Fruit fly (Drosophila melanogaster): ENCODE measurements around the gene fzr.

Gene fzr

DNA sequence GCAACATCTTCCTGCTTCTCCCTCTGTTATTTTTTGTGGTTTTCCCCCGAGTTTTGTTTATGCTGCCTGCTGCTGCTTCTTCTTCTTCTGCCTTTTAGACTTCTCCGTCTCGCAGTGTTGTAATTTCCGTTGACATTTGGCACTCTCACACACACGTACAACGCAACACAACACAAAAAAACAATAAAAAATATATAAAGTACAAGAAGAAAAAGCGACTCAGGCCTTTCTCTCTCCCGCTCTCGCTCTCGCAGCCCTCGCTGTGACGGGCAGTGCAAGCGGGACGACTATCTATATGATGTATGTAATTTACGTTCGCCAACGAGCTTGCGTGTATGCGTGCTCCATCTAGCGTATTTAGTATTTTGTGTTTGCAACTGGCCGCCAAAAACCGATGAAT, 6.8 kb upstream of the fzr start (continued):
- no peak for TF ChIP-seq Dip3 (GFP tag; optimal IDR thresholded peaks at IDR 0.05)
- no peak for TF ChIP-seq vfl (GFP tag; optimal IDR thresholded peaks at IDR 0.05)
- TF ChIP-seq HmgZ (tag; optimal IDR thresholded peaks at IDR 0.05) = peak; percentile 36
- TF ChIP-seq CG7556 (GFP tag; optimal IDR thresholded peaks at IDR 0.05) = no peak
- TF ChIP-seq trh (GFP tag; optimal IDR thresholded peaks at IDR 0.05) = no peak
- TF ChIP-seq zfh2 (GFP tag; optimal IDR thresholded peaks at IDR 0.05) = no peak
- peak; percentile 25 for TF ChIP-seq sqz (GFP tag; optimal IDR thresholded peaks at IDR 0.05)
- TF ChIP-seq wek (GFP tag; optimal IDR thresholded peaks at IDR 0.05) = no peak
- no peak for TF ChIP-seq Hmr (GFP tag; optimal IDR thresholded peaks at IDR 0.05)
- no peak for TF ChIP-seq chm (GFP tag; IDR thresholded peaks at IDR 0.05)
- TF ChIP-seq Fer1 (GFP tag; optimal IDR thresholded peaks at IDR 0.05) = no peak
- peak; percentile 2 for TF ChIP-seq nerfin-1 (tag; optimal IDR thresholded peaks at IDR 0.05)
- no peak for TF ChIP-seq CG7745 (tag; optimal IDR thresholded peaks at IDR 0.05)
- TF ChIP-seq CG5245 (GFP tag; optimal IDR thresholded peaks at IDR 0.05) = no peak
- no peak for TF ChIP-seq Deaf1 (tag; optimal IDR thresholded peaks at IDR 0.05)
- no peak for TF ChIP-seq Dref (GFP tag; IDR thresholded peaks at IDR 0.05)
- TF ChIP-seq Six4 (GFP tag; optimal IDR thresholded peaks at IDR 0.05) = no peak
- no peak for TF ChIP-seq E2f2 (GFP tag; IDR thresholded peaks at IDR 0.05)
- peak; percentile 46 for TF ChIP-seq lab (GFP tag; optimal IDR thresholded peaks at IDR 0.05)
- no peak for TF ChIP-seq CG7963 (GFP tag; IDR thresholded peaks at IDR 0.05; ENCODE audit: partially characterized antibody)
- TF ChIP-seq vvl (GFP tag; IDR thresholded peaks at IDR 0.05) = no peak
- no peak for TF ChIP-seq ham (GFP tag; IDR thresholded peaks at IDR 0.05)
- TF ChIP-seq Hand (GFP tag; optimal IDR thresholded peaks at IDR 0.05) = no peak
- no peak for TF ChIP-seq NFAT (GFP tag; IDR thresholded peaks at IDR 0.05)
- TF ChIP-seq CG9727 (GFP tag; optimal IDR thresholded peaks at IDR 0.05) = no peak
- TF ChIP-seq CG5180 (GFP tag; optimal IDR thresholded peaks at IDR 0.05) = peak; percentile 2
- no peak for TF ChIP-seq TFAM (GFP tag; optimal IDR thresholded peaks at IDR 0.05)
- TF ChIP-seq CG12155 (GFP tag; optimal IDR thresholded peaks at IDR 0.05) = no peak
- TF ChIP-seq unpg (GFP tag; optimal IDR thresholded peaks at IDR 0.05) = no peak
- TF ChIP-seq H2.0 (GFP tag; IDR thresholded peaks at IDR 0.05) = no peak
- TF ChIP-seq Max (GFP tag; optimal IDR thresholded peaks at IDR 0.05) = no peak
- no peak for TF ChIP-seq btn (GFP tag; optimal IDR thresholded peaks at IDR 0.05)
- TF ChIP-seq sima (GFP tag; optimal IDR thresholded peaks at IDR 0.05) = no peak
- no peak for TF ChIP-seq dpn (GFP tag; optimal IDR thresholded peaks at IDR 0.05)
- no peak for TF ChIP-seq CG14965 (GFP tag; optimal IDR thresholded peaks at IDR 0.05; ENCODE audit: borderline replicate concordance)
- no peak for TF ChIP-seq lilli (GFP tag; optimal IDR thresholded peaks at IDR 0.05)
- no peak for TF ChIP-seq tgo (GFP tag; IDR thresholded peaks at IDR 0.05)
- TF ChIP-seq Hmx (GFP tag; optimal IDR thresholded peaks at IDR 0.05) = no peak
- TF ChIP-seq fu2 (GFP tag; optimal IDR thresholded peaks at IDR 0.05) = no peak
- no peak for TF ChIP-seq Sox100B (GFP tag; optimal IDR thresholded peaks at IDR 0.05)
- no peak for TF ChIP-seq CG14710 (tag; optimal IDR thresholded peaks at IDR 0.05)
- no peak for TF ChIP-seq wdn (GFP tag; IDR thresholded peaks at IDR 0.05)
- no peak for TF ChIP-seq CG4282 (GFP tag; optimal IDR thresholded peaks at IDR 0.05)
- no peak for TF ChIP-seq CG9609 (GFP tag; optimal IDR thresholded peaks at IDR 0.05)
- no peak for TF ChIP-seq lov (optimal IDR thresholded peaks at IDR 0.05)
- TF ChIP-seq lov (GFP tag; IDR thresholded peaks at IDR 0.05) = no peak
- no peak for TF ChIP-seq so (GFP tag; IDR thresholded peaks at IDR 0.05)
- TF ChIP-seq psq (GFP tag; optimal IDR thresholded peaks at IDR 0.05) = no peak
- no peak for TF ChIP-seq CG15269 (tag; optimal IDR thresholded peaks at IDR 0.05)
- no peak for TF ChIP-seq CG32532 (GFP tag; IDR thresholded peaks at IDR 0.05)
- no peak for TF ChIP-seq CG10462 (GFP tag; optimal IDR thresholded peaks at IDR 0.05)
- no peak for TF ChIP-seq ap (GFP tag; IDR thresholded peaks at IDR 0.05)
- no peak for TF ChIP-seq tll (GFP tag; optimal IDR thresholded peaks at IDR 0.05)
